Worm (Caenorhabditis elegans) whole organism, L1 larva: Measurements from ENCODE around the gene lgc-27.

Experiments
- C04F5.9 ChIP-seq: sonication (generic microtip); optimal IDR thresholded peaks from 2 replicates; lab custom pipeline; 2016; ENCODE audit warnings: missing genetic modification characterization, missing compliant biosample characterization
- F16B12.6 ChIP-seq: fragments of 150-350 bp; optimal IDR thresholded peaks from 2 replicates; lab custom pipeline; 2014; ENCODE audit warnings: missing biosample characterization, missing genetic modification characterization
- alr-1 ChIP-seq: fragments of 200-800 bp; sonication (Bioruptor generic); optimal IDR thresholded peaks from 2 replicates; lab custom pipeline; 2018; ENCODE audit warnings: borderline replicate concordance, mild to moderate bottlenecking, missing genetic modification characterization, missing compliant biosample characterization
- aly-2 ChIP-seq: fragments of 150-350 bp; optimal IDR thresholded peaks from 2 replicates; lab custom pipeline; 2014; ENCODE audit warnings: missing biosample characterization, missing genetic modification characterization
- ceh-63 ChIP-seq: fragments of 200-800 bp; sonication (Bioruptor generic); optimal IDR thresholded peaks from 2 replicates; lab custom pipeline; 2018; ENCODE audit warnings: mild to moderate bottlenecking, missing genetic modification characterization, missing compliant biosample characterization
- ceh-82 ChIP-seq, 3 experiments: fragments of 150-350 bp in 1 of 3; sonication (generic microtip) in 2 of 3; optimal IDR thresholded peaks; 2 replicates each; lab custom pipeline; 2014 to 2017; ENCODE audit warnings: missing biosample characterization in 3 of 3, missing genetic modification characterization in 3 of 3
- efl-1 ChIP-seq, 4 experiments: fragments of 150-350 bp; optimal IDR thresholded peaks in 3 of 4; peaks in 1 of 4; 1 replicate in 1 of 4; 2 replicates in 3 of 4; lab custom pipeline; 2014; ENCODE audit warnings: missing biosample characterization in 2 of 4, missing genetic modification characterization in 2 of 4, missing genetic modification reagents in 2 of 4
- egl-13 ChIP-seq: sonication (generic microtip); optimal IDR thresholded peaks from 2 replicates; lab custom pipeline; 2016; ENCODE audit warnings: missing genotype, missing genetic modification reagents, missing genetic modification characterization, missing compliant biosample characterization
- fkh-10 ChIP-seq: sonication (generic microtip); optimal IDR thresholded peaks from 2 replicates; lab custom pipeline; 2017; ENCODE audit warnings: missing biosample characterization, missing genetic modification reagents, missing genetic modification characterization
- fkh-8 ChIP-seq: sonication (generic microtip); optimal IDR thresholded peaks from 2 replicates; lab custom pipeline; 2016; ENCODE audit warnings: mild to moderate bottlenecking, missing genetic modification characterization, missing compliant biosample characterization
- irx-1 ChIP-seq: sonication (generic microtip); optimal IDR thresholded peaks from 2 replicates; lab custom pipeline; 2016; ENCODE audit warnings: missing genetic modification characterization, missing compliant biosample characterization
- isw-1 ChIP-seq: fragments of 200-800 bp; sonication (Bioruptor generic); IDR thresholded peaks from 2 replicates; pipeline ENCODE4 v1.3.6; 2022; ENCODE audit warnings: missing genetic modification characterization, missing compliant biosample characterization
- lin-14 ChIP-seq: fragments of 200-800 bp; sonication (Bioruptor generic); optimal IDR thresholded peaks from 2 replicates; lab custom pipeline; 2018; ENCODE audit warnings: mild to moderate bottlenecking, missing genetic modification characterization, moderate library complexity, missing compliant biosample characterization
- lin-35 ChIP-seq, 2 experiments: fragments of 150-350 bp; optimal IDR thresholded peaks; 2 replicates each; lab custom pipeline; 2014; ENCODE audit warnings: missing biosample characterization in 2 of 2, missing genetic modification characterization in 2 of 2, missing genetic modification reagents in 2 of 2
- lin-39 ChIP-seq: fragments of 150-350 bp; optimal IDR thresholded peaks from 2 replicates; lab custom pipeline; 2014; ENCODE audit warnings: missing biosample characterization, missing genetic modification reagents, missing genetic modification characterization
- lsy-2 ChIP-seq, 2 experiments: fragments of 150-350 bp; optimal IDR thresholded peaks; 2 replicates each; lab custom pipeline; 2014; ENCODE audit warnings: missing biosample characterization in 2 of 2, missing genetic modification characterization in 2 of 2
- mdl-1 ChIP-seq, 2 experiments: fragments of 150-350 bp; optimal IDR thresholded peaks; 2 replicates each; lab custom pipeline; 2014 to 2017; ENCODE audit warnings: missing biosample characterization in 2 of 2, missing genetic modification characterization in 2 of 2, inconsistent platforms in 1 of 2
- mef-2 ChIP-seq: fragments of 150-350 bp; optimal IDR thresholded peaks from 2 replicates; lab custom pipeline; 2014; ENCODE audit warnings: missing biosample characterization, missing genetic modification characterization
- mep-1 ChIP-seq: fragments of 150-350 bp; optimal IDR thresholded peaks from 2 replicates; lab custom pipeline; 2014; ENCODE audit warnings: missing biosample characterization, missing genetic modification characterization
- nhr-11 ChIP-seq: fragments of 150-350 bp; optimal IDR thresholded peaks from 2 replicates; lab custom pipeline; 2014; ENCODE audit warnings: missing biosample characterization, missing genetic modification characterization
- nhr-12 ChIP-seq: sonication (generic microtip); optimal IDR thresholded peaks from 2 replicates; lab custom pipeline; 2017; ENCODE audit warnings: missing biosample characterization, missing genetic modification characterization
- nhr-19 ChIP-seq: fragments of 200-800 bp; sonication (Bioruptor generic); conservative IDR thresholded peaks from 2 replicates; pipeline ENCODE4 v1.3.6; 2022; ENCODE audit warnings: missing genetic modification characterization, missing compliant biosample characterization
- nhr-28 ChIP-seq: fragments of 150-350 bp; optimal IDR thresholded peaks from 2 replicates; lab custom pipeline; 2014; ENCODE audit warnings: missing biosample characterization, missing genetic modification characterization
- nhr-76 ChIP-seq: sonication (generic microtip); optimal IDR thresholded peaks from 2 replicates; lab custom pipeline; 2017; ENCODE audit warnings: missing biosample characterization, missing genetic modification characterization
- nhr-77 ChIP-seq: fragments of 150-350 bp; optimal IDR thresholded peaks from 2 replicates; lab custom pipeline; 2014; ENCODE audit warnings: missing biosample characterization, missing genetic modification characterization
- nhr-84 ChIP-seq: sonication (generic microtip); optimal IDR thresholded peaks from 2 replicates; lab custom pipeline; 2017; ENCODE audit warnings: missing biosample characterization, missing genetic modification characterization
- nhr-85 ChIP-seq: sonication (generic microtip); peaks from one replicate; lab custom pipeline; 2016; ENCODE audit warnings: missing genetic modification characterization, inconsistent platforms, missing compliant biosample characterization
- pqm-1 ChIP-seq: sonication (generic microtip); optimal IDR thresholded peaks from 3 replicates; lab custom pipeline; 2017; ENCODE audit warnings: missing biosample characterization, missing genetic modification characterization
- snu-23 ChIP-seq: sonication (generic microtip); optimal IDR thresholded peaks from 2 replicates; lab custom pipeline; 2016; ENCODE audit warnings: missing genetic modification characterization, missing compliant biosample characterization
- sup-37 ChIP-seq: fragments of 200-800 bp; sonication (Bioruptor generic); optimal IDR thresholded peaks from 2 replicates; lab custom pipeline; 2018; ENCODE audit warnings: mild to moderate bottlenecking, missing genetic modification characterization, missing compliant biosample characterization
- tbx-2 ChIP-seq: sonication (generic microtip); optimal IDR thresholded peaks from 2 replicates; lab custom pipeline; 2016; ENCODE audit warnings: missing genetic modification characterization, missing compliant biosample characterization
- unc-86 ChIP-seq: sonication (generic microtip); optimal IDR thresholded peaks from 2 replicates; lab custom pipeline; 2016; ENCODE audit warnings: missing genetic modification characterization, missing compliant biosample characterization
- xbp-1 ChIP-seq: sonication (generic microtip); optimal IDR thresholded peaks from 2 replicates; lab custom pipeline; 2016; ENCODE audit warnings: missing genetic modification characterization, missing compliant biosample characterization
- zag-1 ChIP-seq: fragments of 150-350 bp; optimal IDR thresholded peaks from 2 replicates; lab custom pipeline; 2014; ENCODE audit warnings: missing biosample characterization, missing genetic modification characterization
- ztf-4 ChIP-seq: fragments of 150-350 bp; optimal IDR thresholded peaks from 2 replicates; lab custom pipeline; 2014; ENCODE audit warnings: missing biosample characterization, missing genetic modification characterization

lgc-27 gene

ce11 chrII:4608073-4608472 lies 40.8 kb upstream of the lgc-27 start, which contains the start of gene F35D11.3:
TSS of gene F35D11.3 (plus strand) at chrII:4608372.
- peak; percentile 87 for TF ChIP-seq fkh-10
- peak; percentile 17 for TF ChIP-seq lin-14 (GFP tag; lab: Kevin White, UChicago)
- no peak for TF ChIP-seq sup-37 (GFP tag; lab: Kevin White, UChicago)

ce11 chrII:4612694-4613093 lies 36.2 kb upstream of the lgc-27 start, which contains the start of gene pqn-35:
TSS of gene pqn-35 (plus strand) at chrII:4612994.
- TF ChIP-seq nhr-12 (tag; lab: Kevin White, UChicago) (no peak), mdl-1 (tag; optimal IDR thresholded peaks at IDR 0.05; lab: Kevin White, UChicago) (no peak), nhr-11 (tag; lab: Kevin White, UChicago) (no peak), lin-14 (GFP tag; lab: Kevin White, UChicago) (no peak), lin-39 (tag; lab: Kevin White, UChicago) (no peak), mep-1 (tag; lab: Kevin White, UChicago) (no peak), alr-1 (tag; lab: Kevin White, UChicago) (no peak), aly-2 (tag; lab: Kevin White, UChicago) (no peak), ztf-4 (tag; lab: Kevin White, UChicago) (no peak), egl-13 (no peak), fkh-10 (no peak), xbp-1 (tag; lab: Kevin White, UChicago) (no peak), F16B12.6 (tag; lab: Kevin White, UChicago) (no peak), snu-23 (GFP tag; lab: Kevin White, UChicago) (no peak), lsy-2 (tag; optimal IDR thresholded peaks at IDR 0.05; lab: Kevin White, UChicago) (no peak)
- TF ChIP-seq, all 84 proteins: peak for 0

ce11 chrII:4616443-4616842 lies 32.4 kb upstream of the lgc-27 start, which contains the start of gene clec-136:
TSS of gene clec-136 (minus strand) at chrII:4616543.
- TF ChIP-seq unc-86 (tag; lab: Kevin White, UChicago) (no peak), nhr-77 (tag; lab: Kevin White, UChicago) (no peak), C04F5.9 (tag; lab: Kevin White, UChicago) (no peak), pqm-1 (no peak), irx-1 (tag; lab: Kevin White, UChicago) (no peak), ceh-63 (GFP tag; lab: Kevin White, UChicago) (no peak), nhr-76 (no peak), nhr-19 (GFP tag; lab: Robert Waterston, UW) (no peak), mef-2 (tag; lab: Kevin White, UChicago) (no peak), mep-1 (tag; lab: Kevin White, UChicago) (no peak)

- TF ChIP-seq pqm-1 (no peak), mef-2 (tag; lab: Kevin White, UChicago) (no peak), nhr-84 (no peak), aly-2 (tag; lab: Kevin White, UChicago) (no peak), snu-23 (GFP tag; lab: Kevin White, UChicago) (no peak), nhr-77 (tag; lab: Kevin White, UChicago) (no peak), tbx-2 (tag; lab: Kevin White, UChicago) (no peak), zag-1 (no peak), nhr-85 (tag; lab: Kevin White, UChicago) (no peak), egl-13 (no peak), isw-1 (GFP tag; lab: Robert Waterston, UW) (no peak), fkh-8 (tag; lab: Kevin White, UChicago) (no peak), F16B12.6 (tag; lab: Kevin White, UChicago) (no peak)
Measured at ce11 chrII:4617990-4618389, 30.9 kb upstream of the lgc-27 start, which contains the start of gene clec-137. TSS of gene clec-137 (minus strand) at chrII:4618090.

- no peak for TF ChIP-seq efl-1 (optimal IDR thresholded peaks at IDR 0.05; lab: Kevin White, UChicago)
- TF ChIP-seq efl-1 (GFP tag; optimal IDR thresholded peaks at IDR 0.05 in 1 of 2; lab: Kevin White, UChicago), result peak in 1 of 2 experiments; percentile 32
- TF ChIP-seq pqm-1, result no peak
Measured at ce11 chrII:4619700-4620099, 29.2 kb upstream of the lgc-27 start, which contains the start of gene clec-138. TSS of gene clec-138 (minus strand) at chrII:4619800.

ce11 chrII:4621650-4622049 lies 27.2 kb upstream of the lgc-27 start, which contains the start of gene clec-139:
TSS of gene clec-139 (minus strand) at chrII:4621750.
- TF ChIP-seq ceh-82 (tag; optimal IDR thresholded peaks at IDR 0.05; lab: Kevin White, UChicago) (no peak), nhr-85 (tag; lab: Kevin White, UChicago) (peak; percentile 58), lin-35 (GFP tag; optimal IDR thresholded peaks at IDR 0.05; lab: Kevin White, UChicago) (no peak), nhr-28 (tag; lab: Kevin White, UChicago) (no peak)
